Worm (Caenorhabditis elegans) whole organism, L4/young adult: ENCODE measurements around the gene F59A6.2.

ENCODE experiments used
- W03F9.2 ChIP-seq: fragments of 150-350 bp; optimal IDR thresholded peaks from 2 replicates; lab custom pipeline; 2014; ENCODE audit warnings: missing biosample characterization, missing genetic modification characterization
- dao-5 ChIP-seq: sonication (generic microtip); optimal IDR thresholded peaks from 2 replicates; lab custom pipeline; 2016; ENCODE audit warnings: missing genotype, missing genetic modification characterization, moderate library complexity, missing compliant biosample characterization
- him-1 ChIP-seq: sonication (generic microtip); optimal IDR thresholded peaks from 2 replicates; lab custom pipeline; 2016; ENCODE audit warnings: missing genotype, missing genetic modification reagents, missing genetic modification characterization, missing compliant biosample characterization

- no peak for TF ChIP-seq W03F9.2 (tag; lab: Kevin White, UChicago)
- TF ChIP-seq him-1 (tag; lab: Kevin White, UChicago), result no peak
- no peak for TF ChIP-seq dao-5 (tag; lab: Kevin White, UChicago)
These were observed 5.0 kb downstream of the F59A6.2 start for ce11 chrII:5019389-5020108.
